Worm (Caenorhabditis elegans): ENCODE data around the gene epg-9.

The epg-9 gene

DNA sequence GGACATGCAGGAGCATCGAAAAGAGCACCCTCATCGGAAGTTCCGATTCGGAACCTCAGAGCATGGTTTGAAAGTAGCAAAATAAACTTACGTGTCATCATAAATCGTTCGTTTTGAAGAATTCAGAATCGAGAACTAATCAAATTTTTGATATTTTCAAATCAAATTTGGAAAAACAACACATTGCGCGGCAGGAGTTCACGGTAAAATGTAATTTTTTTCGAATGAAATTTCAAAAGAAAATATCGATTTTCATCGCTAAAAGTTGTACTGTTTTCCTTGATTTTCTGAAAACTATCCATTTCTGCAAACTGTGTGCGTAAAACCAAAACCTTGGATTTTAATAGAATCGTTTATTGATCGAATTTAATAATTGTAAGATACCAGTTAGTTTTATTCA lies 37.0 kb upstream of the epg-9 start, which contains the start of gene Y69A2AR.24:
Gene Y69A2AR.24, minus strand, starts transcription at position 101 of the 400 bp plus-strand sequence.
- TF ChIP-seq fos-1 (tag; optimal IDR thresholded peaks at IDR 0.05) (no peak), daf-12 (tag; optimal IDR thresholded peaks at IDR 0.05) (no peak), skn-1 (tag; optimal IDR thresholded peaks at IDR 0.05) (no peak), lim-7 (GFP tag; IDR thresholded peaks at IDR 0.05) (no peak), nhr-42 (GFP tag; IDR thresholded peaks at IDR 0.05) (no peak), dpl-1 (GFP tag; optimal IDR thresholded peaks at IDR 0.05) (no peak), tra-1 (GFP tag; IDR thresholded peaks at IDR 0.05) (no peak), unc-62 (GFP tag; optimal IDR thresholded peaks at IDR 0.05 in 1 of 2) (no peak), unc-62 (tag; optimal IDR thresholded peaks at IDR 0.05) (no peak), snpc-1.2 (GFP tag; IDR thresholded peaks at IDR 0.05) (no peak)

ce11 chrIV:2568267-2568666 lies 32.7 kb upstream of the epg-9 start, which contains the start of the genes Y69A2AR.25 and Y69A2AR.12:
Y69A2AR.25 (minus strand) TSS chrIV:2568367.
Y69A2AR.12 (plus strand) TSS chrIV:2568614.
- no peak for TF ChIP-seq mdt-29 (GFP tag; IDR thresholded peaks at IDR 0.05)
- no peak for TF ChIP-seq F49E8.2 (tag; optimal IDR thresholded peaks at IDR 0.05; ENCODE audit: borderline replicate concordance)
- TF ChIP-seq aly-2 (tag; optimal IDR thresholded peaks at IDR 0.05), result no peak
- TF ChIP-seq gei-8 (GFP tag; optimal IDR thresholded peaks at IDR 0.05), result no peak
- no peak for TF ChIP-seq php-3 (GFP tag; IDR thresholded peaks at IDR 0.05)
- no peak for TF ChIP-seq nhr-11 (tag; optimal IDR thresholded peaks at IDR 0.05)
- TF ChIP-seq zip-2 (tag; optimal IDR thresholded peaks at IDR 0.05), result no peak
- TF ChIP-seq ceh-62 (tag; optimal IDR thresholded peaks at IDR 0.05), result no peak
- no peak for TF ChIP-seq attf-4 (tag; optimal IDR thresholded peaks at IDR 0.05)
- TF ChIP-seq unc-130 (GFP tag; optimal IDR thresholded peaks at IDR 0.05), result no peak
- no peak for TF ChIP-seq ZK546.5 (tag; optimal IDR thresholded peaks at IDR 0.05)
- no peak for TF ChIP-seq sdz-12 (GFP tag; optimal IDR thresholded peaks at IDR 0.05)
- TF ChIP-seq dmd-9 (GFP tag; IDR thresholded peaks at IDR 0.05), result no peak
- no peak for TF ChIP-seq mep-1 (tag; optimal IDR thresholded peaks at IDR 0.05)
- no peak for TF ChIP-seq daf-16 (GFP tag; optimal IDR thresholded peaks at IDR 0.05)
- no peak for TF ChIP-seq daf-16 (tag; optimal IDR thresholded peaks at IDR 0.05)

ce11 chrIV:2572107-2572506 lies 28.8 kb upstream of the epg-9 start, which contains the start of gene Y69A2AR.51:
Y69A2AR.51 (plus strand) TSS chrIV:2572407.
- TF ChIP-seq sdz-12 (GFP tag; optimal IDR thresholded peaks at IDR 0.05), result no peak

ce11 chrIV:2573122-2573521 lies 27.8 kb upstream of the epg-9 start:
- TF ChIP-seq dmd-8 (GFP tag; IDR thresholded peaks at IDR 0.05) (0 out of 2 replicates have a peak, but pooled peaks have one; percentile 31), lin-39 (tag; optimal IDR thresholded peaks at IDR 0.05) (no peak), set-16 (GFP tag; IDR thresholded peaks at IDR 0.05) (peak; percentile 91), nhr-102 (tag; optimal IDR thresholded peaks at IDR 0.05) (no peak), lin-38 (GFP tag; IDR thresholded peaks at IDR 0.05) (no peak), aha-1 (tag) (peak; percentile 62), mxl-3 (GFP tag; optimal IDR thresholded peaks at IDR 0.05) (no peak), nhr-42 (GFP tag; IDR thresholded peaks at IDR 0.05) (0 out of 2 replicates have a peak, but pooled peaks have one; percentile 10), egl-43 (GFP tag; IDR thresholded peaks at IDR 0.05) (peak; percentile 48; the same call in 1 of the 2 replicates), saeg-2 (GFP tag; IDR thresholded peaks at IDR 0.05) (0 out of 2 replicates have a peak, but pooled peaks have one; percentile 53), lim-7 (GFP tag; IDR thresholded peaks at IDR 0.05) (no peak), zip-11 (GFP tag; IDR thresholded peaks at IDR 0.05) (no peak), pha-4 (GFP tag; IDR thresholded peaks at IDR 0.05) (peak; percentile 29; the same call in 1 of the 2 replicates), pha-4 (tag; optimal IDR thresholded peaks at IDR 0.05) (no peak), jun-1 (tag; optimal IDR thresholded peaks at IDR 0.05) (no peak), nhr-28 (tag; optimal IDR thresholded peaks at IDR 0.05) (no peak)
